Fruit fly (Drosophila melanogaster) whole organism, prepupa: ENCODE measurements around the gene Faa.

ENCODE experiments used
- Gug ChIP-seq: fragments of 200-800 bp; sonication (Bioruptor generic); IDR thresholded peaks from 2 replicates; pipeline ENCODE4 v1.3.6; 2022; ENCODE audit warnings: missing biosample characterization, missing genetic modification characterization
- Hr39 ChIP-seq: fragments of 200-800 bp; sonication (Bioruptor generic); optimal IDR thresholded peaks from 2 replicates; lab custom pipeline; 2016; ENCODE audit warnings: missing biosample characterization, missing genetic modification characterization
- Sox15 ChIP-seq: fragments of 200-800 bp; sonication (Bioruptor generic); optimal IDR thresholded peaks from 3 replicates; lab custom pipeline; 2016; ENCODE audit warnings: missing biosample characterization, missing genetic modification characterization
- svp ChIP-seq: fragments of 200-800 bp; sonication (Bioruptor generic); peaks from one replicate; lab custom pipeline; 2016; ENCODE audit warnings: missing biosample characterization, missing genetic modification characterization

dm6 chr3L:4068368-4068767 is 5.4 kb downstream of the Faa start:
- no peak for TF ChIP-seq Sox15 (GFP tag; lab: Kevin White, UChicago)
- TF ChIP-seq Gug, result no peak
- no peak for TF ChIP-seq Hr39
- peak; percentile 83 for TF ChIP-seq svp (GFP tag; lab: Kevin White, UChicago)
